Worm (Caenorhabditis elegans): ENCODE measurements around the gene srd-34.

DNA sequence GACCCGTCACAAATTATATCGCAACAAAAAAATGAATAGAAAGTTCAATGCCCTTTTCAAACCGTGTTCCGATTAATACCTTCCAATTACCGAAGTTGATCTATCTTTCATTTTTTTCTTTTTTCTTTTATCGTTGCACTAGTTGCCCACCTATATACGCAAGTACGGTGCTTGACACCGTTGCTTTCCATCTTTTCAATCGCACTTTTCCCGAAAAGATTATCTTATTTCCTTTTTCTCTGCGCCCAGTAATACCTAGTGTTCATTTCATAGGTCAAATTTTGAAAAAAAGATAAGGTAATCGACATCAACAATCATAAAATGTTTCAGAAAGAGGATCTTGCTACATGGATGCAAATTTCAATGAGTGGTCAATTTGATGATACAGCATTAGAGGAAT lies 19.3 kb downstream of the srd-34 start:
- TF ChIP-seq him-1 (tag; optimal IDR thresholded peaks at IDR 0.05): no peak
- TF ChIP-seq dao-5 (tag; optimal IDR thresholded peaks at IDR 0.05): no peak
- TF ChIP-seq W03F9.2 (tag; optimal IDR thresholded peaks at IDR 0.05): no peak
